Worm (Caenorhabditis elegans) whole organism, L3 larva: ENCODE results near the gene ceh-19.

Source experiments
- R02D3.7 ChIP-seq: fragments of 150-350 bp; optimal IDR thresholded peaks from 2 replicates; lab custom pipeline; 2014; ENCODE audit warnings: missing biosample characterization, missing genetic modification characterization
- aly-2 ChIP-seq: fragments of 150-350 bp; optimal IDR thresholded peaks from 2 replicates; lab custom pipeline; 2014; ENCODE audit warnings: missing biosample characterization, missing genetic modification characterization
- ama-1 ChIP-seq: fragments of 150-350 bp; optimal IDR thresholded peaks from 2 replicates; lab custom pipeline; 2018
- ceh-28 ChIP-seq: fragments of 150-350 bp; optimal IDR thresholded peaks from 2 replicates; lab custom pipeline; 2014; ENCODE audit warnings: missing biosample characterization, missing genetic modification reagents, missing genetic modification characterization
- ceh-82 ChIP-seq: fragments of 150-350 bp; optimal IDR thresholded peaks from 2 replicates; lab custom pipeline; 2014; ENCODE audit warnings: missing biosample characterization, missing genetic modification characterization
- ceh-9 ChIP-seq: sonication (generic microtip); optimal IDR thresholded peaks from 2 replicates; lab custom pipeline; 2018; ENCODE audit warnings: missing biosample characterization, missing genetic modification characterization
- egl-5 ChIP-seq: fragments of 150-350 bp; optimal IDR thresholded peaks from 2 replicates; lab custom pipeline; 2017; ENCODE audit warnings: missing biosample characterization, missing genetic modification reagents, missing genetic modification characterization, inconsistent platforms
- elt-1 ChIP-seq: fragments of 150-350 bp; optimal IDR thresholded peaks from 2 replicates; lab custom pipeline; 2014; ENCODE audit warnings: missing biosample characterization, missing genetic modification characterization
- elt-2 ChIP-seq: sonication (generic microtip); optimal IDR thresholded peaks from 2 replicates; lab custom pipeline; 2016; ENCODE audit warnings: missing genetic modification reagents, mild to moderate bottlenecking, missing genetic modification characterization, missing compliant biosample characterization
- elt-3 ChIP-seq, 3 experiments: fragments of 150-350 bp in 1 of 3; sonication (generic microtip) in 2 of 3; optimal IDR thresholded peaks; 2 replicates in 2 of 3; 4 replicates in 1 of 3; lab custom pipeline; 2014 to 2017; ENCODE audit warnings: missing biosample characterization in 3 of 3, missing genetic modification characterization in 3 of 3
- eor-1 ChIP-seq, 2 experiments: fragments of 150-350 bp; optimal IDR thresholded peaks; 2 replicates each; lab custom pipeline; 2014 to 2018; ENCODE audit warnings: missing biosample characterization in 2 of 2, missing genetic modification characterization in 2 of 2
- fkh-2 ChIP-seq: fragments of 150-350 bp; optimal IDR thresholded peaks from 2 replicates; lab custom pipeline; 2014; ENCODE audit warnings: missing biosample characterization, missing genetic modification reagents, missing genetic modification characterization
- fos-1 ChIP-seq: fragments of 150-350 bp; optimal IDR thresholded peaks from 2 replicates; lab custom pipeline; 2014; ENCODE audit warnings: missing biosample characterization, missing genetic modification characterization
- hmg-11 ChIP-seq: sonication (generic microtip); optimal IDR thresholded peaks from 2 replicates; lab custom pipeline; 2016; ENCODE audit warnings: missing genetic modification characterization, missing compliant biosample characterization
- jun-1 ChIP-seq: fragments of 150-350 bp; optimal IDR thresholded peaks from 2 replicates; lab custom pipeline; 2014; ENCODE audit warnings: missing biosample characterization, missing genetic modification reagents, missing genetic modification characterization
- lin-15B ChIP-seq: fragments of 150-350 bp; optimal IDR thresholded peaks from 2 replicates; lab custom pipeline; 2014; ENCODE audit warnings: missing biosample characterization, missing genetic modification characterization
- lin-39 ChIP-seq: fragments of 150-350 bp; optimal IDR thresholded peaks from 2 replicates; lab custom pipeline; 2018; ENCODE audit warnings: missing biosample characterization, missing genetic modification reagents, missing genetic modification characterization
- lsy-12 ChIP-seq: sonication (generic microtip); optimal IDR thresholded peaks from 2 replicates; lab custom pipeline; 2016; ENCODE audit warnings: mild to moderate bottlenecking, missing genetic modification characterization, missing compliant biosample characterization
- mdl-1 ChIP-seq: fragments of 150-350 bp; optimal IDR thresholded peaks from 2 replicates; lab custom pipeline; 2014; ENCODE audit warnings: missing biosample characterization, missing genetic modification characterization
- mml-1 ChIP-seq: fragments of 150-350 bp; sonication (generic microtip); optimal IDR thresholded peaks from 3 replicates; lab custom pipeline; 2014; ENCODE audit warnings: missing biosample characterization, missing genetic modification characterization
- nfya-1 ChIP-seq: sonication (generic microtip); optimal IDR thresholded peaks from 2 replicates; lab custom pipeline; 2017; ENCODE audit warnings: missing genetic modification characterization, mild to moderate bottlenecking, missing compliant biosample characterization, antibody characterized with exemption, moderate library complexity; ENCODE audit not compliant: insufficient read depth
- nhr-11 ChIP-seq: fragments of 150-350 bp; optimal IDR thresholded peaks from 2 replicates; lab custom pipeline; 2014; ENCODE audit warnings: missing biosample characterization, missing genetic modification characterization
- nhr-23 ChIP-seq: fragments of 150-350 bp; optimal IDR thresholded peaks from 2 replicates; lab custom pipeline; 2014; ENCODE audit warnings: missing biosample characterization, missing genetic modification reagents, missing genetic modification characterization
- nhr-237 ChIP-seq: fragments of 150-350 bp; optimal IDR thresholded peaks from 2 replicates; lab custom pipeline; 2014; ENCODE audit warnings: missing biosample characterization, missing genetic modification characterization
- nhr-25 ChIP-seq: sonication (generic microtip); optimal IDR thresholded peaks from 2 replicates; lab custom pipeline; 2017; ENCODE audit warnings: missing biosample characterization, missing genetic modification characterization
- nhr-43 ChIP-seq: sonication (generic microtip); optimal IDR thresholded peaks from 2 replicates; lab custom pipeline; 2016; ENCODE audit warnings: mild to moderate bottlenecking, missing genetic modification characterization, missing compliant biosample characterization; ENCODE audit not compliant: poor library complexity, severe bottlenecking
- nhr-67 ChIP-seq: fragments of 150-350 bp; optimal IDR thresholded peaks from 2 replicates; lab custom pipeline; 2014; ENCODE audit warnings: missing biosample characterization, missing genetic modification characterization
- nhr-77 ChIP-seq: fragments of 150-350 bp; optimal IDR thresholded peaks from 2 replicates; lab custom pipeline; 2014; ENCODE audit warnings: missing biosample characterization, missing genetic modification characterization
- pha-4 ChIP-seq: fragments of 150-350 bp; optimal IDR thresholded peaks from 2 replicates; lab custom pipeline; 2014; ENCODE audit warnings: missing biosample characterization, missing genetic modification reagents, missing genetic modification characterization
- pqm-1 ChIP-seq: fragments of 150-350 bp; optimal IDR thresholded peaks from 2 replicates; lab custom pipeline; 2017; ENCODE audit warnings: missing biosample characterization, missing genetic modification characterization, inconsistent platforms
- sea-2 ChIP-seq: fragments of 150-350 bp; sonication (generic microtip); optimal IDR thresholded peaks from 4 replicates; lab custom pipeline; 2014; ENCODE audit warnings: missing biosample characterization, missing genetic modification reagents, missing genetic modification characterization
- skn-1 ChIP-seq: fragments of 150-350 bp; optimal IDR thresholded peaks from 2 replicates; lab custom pipeline; 2014; ENCODE audit warnings: missing biosample characterization, missing genetic modification characterization
- snpc-4 ChIP-seq: fragments of 150-350 bp; optimal IDR thresholded peaks from 2 replicates; lab custom pipeline; 2014; ENCODE audit warnings: missing biosample characterization, missing genetic modification characterization
- tbx-2 ChIP-seq: sonication (generic microtip); optimal IDR thresholded peaks from 2 replicates; lab custom pipeline; 2016; ENCODE audit warnings: mild to moderate bottlenecking, missing genetic modification characterization, missing compliant biosample characterization
- unc-39 ChIP-seq: sonication (generic microtip); optimal IDR thresholded peaks from 4 replicates; lab custom pipeline; 2017; ENCODE audit warnings: missing biosample characterization, missing genetic modification characterization
- unc-62 ChIP-seq: fragments of 150-350 bp; sonication (generic microtip); optimal IDR thresholded peaks from 4 replicates; lab custom pipeline; 2014; ENCODE audit warnings: missing biosample characterization, missing genetic modification reagents, missing genetic modification characterization
- zag-1 ChIP-seq: fragments of 150-350 bp; optimal IDR thresholded peaks from 2 replicates; lab custom pipeline; 2014; ENCODE audit warnings: missing biosample characterization, missing genetic modification characterization
- ztf-11 ChIP-seq: fragments of 150-350 bp; optimal IDR thresholded peaks from 2 replicates; lab custom pipeline; 2014; ENCODE audit warnings: missing biosample characterization, missing genetic modification characterization
- ztf-4 ChIP-seq: fragments of 150-350 bp; optimal IDR thresholded peaks from 2 replicates; lab custom pipeline; 2014; ENCODE audit warnings: missing biosample characterization, missing genetic modification characterization

Gene ceh-19

ce11 chrIV:7987083-7987482 lies 31.3 kb upstream of the ceh-19 start, which contains the start of gene mec-17:
Gene mec-17, minus strand, starts transcription at chrIV:7987183.
- TF ChIP-seq nhr-67 (tag; lab: Kevin White, UChicago), result no peak
- no peak for TF ChIP-seq elt-2
- TF ChIP-seq eor-1 (tag; optimal IDR thresholded peaks at IDR 0.05; lab: Kevin White, UChicago), result no peak
- no peak for TF ChIP-seq unc-39 (tag; lab: Kevin White, UChicago)
- TF ChIP-seq zag-1 (tag; lab: Kevin White, UChicago), result no peak
- TF ChIP-seq nfya-1 (tag; lab: Kevin White, UChicago), result no peak
- TF ChIP-seq elt-1 (tag; lab: Kevin White, UChicago), result no peak
- no peak for TF ChIP-seq ztf-4 (tag; lab: Kevin White, UChicago)
- no peak for TF ChIP-seq aly-2 (tag; lab: Kevin White, UChicago)
- TF ChIP-seq ceh-82 (tag; lab: Kevin White, UChicago), result no peak
- TF ChIP-seq pqm-1, result no peak
- no peak for TF ChIP-seq egl-5 (tag; lab: Kevin White, UChicago)
- no peak for TF ChIP-seq sea-2 (GFP tag; lab: Kevin White, UChicago)
- TF ChIP-seq lin-39 (tag; lab: Kevin White, UChicago), result no peak
- no peak for TF ChIP-seq jun-1
- TF ChIP-seq R02D3.7, result no peak
- TF ChIP-seq nhr-11 (tag; lab: Kevin White, UChicago), result no peak

- TF ChIP-seq elt-2, result peak; percentile 40
- no peak for TF ChIP-seq egl-5 (tag; lab: Kevin White, UChicago)
- no peak for TF ChIP-seq lin-15B (tag; lab: Kevin White, UChicago)
- TF ChIP-seq nhr-25 (tag; lab: Kevin White, UChicago), result peak; percentile 23
- TF ChIP-seq elt-3 (tag; optimal IDR thresholded peaks at IDR 0.05; lab: Kevin White, UChicago), result peak; percentile 79 to 98 (median 92)
- no peak for TF ChIP-seq snpc-4 (tag; lab: Kevin White, UChicago)
- TF ChIP-seq eor-1 (tag; optimal IDR thresholded peaks at IDR 0.05; lab: Kevin White, UChicago), result no peak
- peak; percentile 64 for TF ChIP-seq nhr-23 (tag; lab: Kevin White, UChicago)
- no peak for TF ChIP-seq ceh-28 (tag; lab: Kevin White, UChicago)
- TF ChIP-seq, all 47 proteins: peak for 4
Observed at ce11 chrIV:7985737-7986136, 30.0 kb upstream of the ceh-19 start.

- TF ChIP-seq nhr-43 (peak; percentile 58), tbx-2 (peak; percentile 19), snpc-4 (tag; lab: Kevin White, UChicago) (no peak), elt-2 (peak; percentile 3), ceh-28 (tag; lab: Kevin White, UChicago) (no peak), ama-1 (lab: Kevin White, UChicago) (peak; percentile 41), lsy-12 (tag; lab: Kevin White, UChicago) (peak; percentile 68), hmg-11 (tag; lab: Kevin White, UChicago) (peak; percentile 22)
- TF ChIP-seq, all 47 proteins: peak for 6
Observed at ce11 chrIV:7983728-7984346, 28.1 kb upstream of the ceh-19 start.

- no peak for TF ChIP-seq eor-1 (tag; optimal IDR thresholded peaks at IDR 0.05; lab: Kevin White, UChicago)
- no peak for TF ChIP-seq mdl-1
- TF ChIP-seq nhr-43, result no peak
- TF ChIP-seq elt-1 (tag; lab: Kevin White, UChicago), result peak; percentile 83
- no peak for TF ChIP-seq ztf-11 (tag; lab: Kevin White, UChicago)
- TF ChIP-seq nhr-25 (tag; lab: Kevin White, UChicago), result peak; percentile 29
- TF ChIP-seq pqm-1, result no peak
- TF ChIP-seq mml-1 (tag; lab: Kevin White, UChicago), result no peak
- TF ChIP-seq ama-1 (lab: Kevin White, UChicago), result peak; percentile 60
- TF ChIP-seq tbx-2, result no peak
- TF ChIP-seq unc-62 (GFP tag; lab: Kevin White, UChicago), result no peak
Observed at ce11 chrIV:7983021-7983420, 27.3 kb upstream of the ceh-19 start.

ce11 chrIV:7982024-7982576 lies 26.4 kb upstream of the ceh-19 start, which contains the start of gene arf-5:
Gene arf-5, plus strand, starts transcription at chrIV:7982526.
- no peak for TF ChIP-seq hmg-11 (tag; lab: Kevin White, UChicago)
- no peak for TF ChIP-seq tbx-2
- no peak for TF ChIP-seq nhr-43
- TF ChIP-seq unc-62 (GFP tag; lab: Kevin White, UChicago), result no peak
- TF ChIP-seq nhr-77 (tag; lab: Kevin White, UChicago), result no peak
- TF ChIP-seq nhr-67 (tag; lab: Kevin White, UChicago), result no peak
- TF ChIP-seq elt-2, result peak; percentile 7
- no peak for TF ChIP-seq skn-1 (tag; lab: Kevin White, UChicago)
- TF ChIP-seq fos-1 (tag; lab: Kevin White, UChicago), result no peak
- TF ChIP-seq ceh-28 (tag; lab: Kevin White, UChicago), result no peak
- peak; percentile 47 for TF ChIP-seq pha-4 (tag; lab: Kevin White, UChicago)
- peak; percentile 57 for TF ChIP-seq nfya-1 (tag; lab: Kevin White, UChicago)
- no peak for TF ChIP-seq ztf-4 (tag; lab: Kevin White, UChicago)
- TF ChIP-seq lsy-12 (tag; lab: Kevin White, UChicago), result no peak
- TF ChIP-seq ceh-9 (tag; lab: Kevin White, UChicago), result no peak
- no peak for TF ChIP-seq fkh-2 (tag; lab: Kevin White, UChicago)
- TF ChIP-seq sea-2 (GFP tag; lab: Kevin White, UChicago), result no peak
- no peak for TF ChIP-seq elt-3 (tag; optimal IDR thresholded peaks at IDR 0.05; lab: Kevin White, UChicago)
- peak; percentile 7 for TF ChIP-seq elt-1 (tag; lab: Kevin White, UChicago)
- no peak for TF ChIP-seq nhr-11 (tag; lab: Kevin White, UChicago)
- TF ChIP-seq nhr-25 (tag; lab: Kevin White, UChicago), result no peak
- no peak for TF ChIP-seq ceh-82 (tag; lab: Kevin White, UChicago)
- TF ChIP-seq zag-1 (tag; lab: Kevin White, UChicago), result no peak
- TF ChIP-seq eor-1 (tag; optimal IDR thresholded peaks at IDR 0.05; lab: Kevin White, UChicago), result no peak
- no peak for TF ChIP-seq unc-39 (tag; lab: Kevin White, UChicago)
- TF ChIP-seq ama-1 (lab: Kevin White, UChicago), result peak; percentile 50
- TF ChIP-seq nhr-237 (tag; lab: Kevin White, UChicago), result no peak
